Fruit fly (Drosophila melanogaster): ENCODE data around the gene CG12499.

dm6 chr3R:22436050-22436449 lies 10.3 kb downstream of the CG12499 start, which contains the start of gene CG13847:
- no peak for TF ChIP-seq en (GFP tag; optimal IDR thresholded peaks at IDR 0.05)
- no peak for TF ChIP-seq repo (GFP tag; optimal IDR thresholded peaks at IDR 0.05)
- TF ChIP-seq nom (GFP tag; optimal IDR thresholded peaks at IDR 0.05), result no peak
- no peak for TF ChIP-seq knrl (GFP tag; IDR thresholded peaks at IDR 0.05; ENCODE audit: partially characterized antibody)
- no peak for TF ChIP-seq oc (tag; optimal IDR thresholded peaks at IDR 0.05)
